Fruit fly (Drosophila melanogaster) whole organism, embryonic: ENCODE measurements around the gene CG9498.

ENCODE experiments used
- C15 ChIP-seq: fragments of 200-800 bp; sonication (Bioruptor generic); IDR thresholded peaks from 3 replicates; pipeline ENCODE4 v1.3.6; 2022; ENCODE audit warnings: missing biosample characterization, missing genetic modification characterization
- CG33557 ChIP-seq: fragments of 200-800 bp; sonication (Bioruptor generic); optimal IDR thresholded peaks from 2 replicates; lab custom pipeline; 2019; ENCODE audit warnings: missing biosample characterization, mild to moderate bottlenecking, missing genetic modification characterization, moderate library complexity
- CG7556 ChIP-seq: fragments of 200-800 bp; sonication (Bioruptor generic); optimal IDR thresholded peaks from 2 replicates; lab custom pipeline; 2017; ENCODE audit warnings: missing biosample characterization, mild to moderate bottlenecking, missing genetic modification characterization
- CG7745 ChIP-seq: fragments of 200-800 bp; sonication (Bioruptor generic); optimal IDR thresholded peaks from 2 replicates; lab custom pipeline; 2018; ENCODE audit warnings: missing biosample characterization, mild to moderate bottlenecking, missing genetic modification characterization, moderate library complexity
- Dll ChIP-seq: fragments of 200-800 bp; sonication (Bioruptor generic); IDR thresholded peaks from 4 replicates; pipeline ENCODE4 v1.3.6; 2022; ENCODE audit warnings: missing biosample characterization, missing genetic modification characterization; ENCODE audit not compliant: partially characterized antibody
- HmgD ChIP-seq: fragments of 200-800 bp; sonication (Bioruptor generic); optimal IDR thresholded peaks from 3 replicates; lab custom pipeline; 2016; ENCODE audit warnings: missing biosample characterization, missing genetic modification characterization
- Mes4 ChIP-seq: fragments of 200-800 bp; sonication (Bioruptor generic); optimal IDR thresholded peaks from 2 replicates; lab custom pipeline; 2016; ENCODE audit warnings: missing biosample characterization, missing genetic modification characterization
- ab ChIP-seq: fragments of 200-800 bp; sonication (Bioruptor generic); optimal IDR thresholded peaks from 2 replicates; lab custom pipeline; 2016; ENCODE audit warnings: missing biosample characterization, missing genetic modification characterization
- slp2 ChIP-seq: fragments of 200-800 bp; sonication (Bioruptor generic); optimal IDR thresholded peaks from 2 replicates; lab custom pipeline; 2016; ENCODE audit warnings: missing biosample characterization, missing genetic modification characterization

DNA sequence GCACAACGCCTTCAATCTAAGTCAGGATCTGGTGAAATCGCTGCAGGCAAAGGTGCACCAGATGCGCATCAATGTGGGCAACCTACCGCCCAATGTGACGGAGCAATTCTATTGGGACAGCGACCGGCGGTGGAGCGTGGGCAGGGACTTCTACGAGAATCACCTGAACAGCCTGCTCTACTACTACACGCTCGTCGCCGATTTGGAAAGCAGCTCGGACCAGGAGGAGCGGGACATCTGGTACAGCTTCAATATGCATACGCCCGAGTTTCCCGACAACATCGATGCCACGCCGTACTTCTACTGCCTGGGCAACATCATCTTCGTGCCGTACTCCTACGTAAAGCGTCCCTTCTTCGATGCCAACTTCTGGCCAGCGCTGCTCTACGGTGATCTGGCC, 18.5 kb upstream of the CG9498 start:
- TF ChIP-seq ab (GFP tag; lab: Kevin White, UChicago): no peak
- no peak for TF ChIP-seq slp2 (GFP tag; lab: Kevin White, UChicago)
- no peak for TF ChIP-seq Mes4 (GFP tag; lab: Kevin White, UChicago)
- no peak for TF ChIP-seq Dll (GFP tag; lab: Robert Waterston, UW)
- no peak for TF ChIP-seq CG7745
- no peak for TF ChIP-seq CG33557 (GFP tag; lab: Kevin White, UChicago)
- TF ChIP-seq CG7556: no peak
- no peak for TF ChIP-seq C15
- TF ChIP-seq HmgD (GFP tag; lab: Kevin White, UChicago): no peak
